Worm (Caenorhabditis elegans): ENCODE measurements around the gene W01D2.3.

W01D2.3 gene

ce11 chrII:14804259-14804899 lies at the start of gene W01D2.3:
TSS of gene W01D2.3 (minus strand) at chrII:14804309.
- TF ChIP-seq ztf-11 (tag; optimal IDR thresholded peaks at IDR 0.05) (no peak), ceh-82 (tag; optimal IDR thresholded peaks at IDR 0.05) (peak; percentile 46), egl-5 (tag; optimal IDR thresholded peaks at IDR 0.05) (peak; percentile 1), nhr-77 (tag; optimal IDR thresholded peaks at IDR 0.05) (peak; percentile 91), nfya-1 (tag; optimal IDR thresholded peaks at IDR 0.05; ENCODE audit: insufficient read depth) (peak; percentile 56), skn-1 (tag; optimal IDR thresholded peaks at IDR 0.05) (peak; percentile 35), ama-1 (optimal IDR thresholded peaks at IDR 0.05) (no peak), elt-2 (tag; optimal IDR thresholded peaks at IDR 0.05) (peak; percentile 43), ztf-4 (tag; optimal IDR thresholded peaks at IDR 0.05) (peak; percentile 81), lin-39 (tag; optimal IDR thresholded peaks at IDR 0.05) (peak; percentile 41), nhr-43 (tag; optimal IDR thresholded peaks at IDR 0.05; ENCODE audit: poor library complexity, severe bottlenecking) (peak; percentile 75), elt-3 (tag; optimal IDR thresholded peaks at IDR 0.05) (no peak), jun-1 (tag; optimal IDR thresholded peaks at IDR 0.05) (peak; percentile 47), snpc-4 (tag; optimal IDR thresholded peaks at IDR 0.05) (peak; percentile 98), nhr-237 (tag; optimal IDR thresholded peaks at IDR 0.05) (peak; percentile 2), pha-4 (tag; optimal IDR thresholded peaks at IDR 0.05) (peak; percentile 42), fkh-2 (tag; optimal IDR thresholded peaks at IDR 0.05) (no peak), mdl-1 (tag; optimal IDR thresholded peaks at IDR 0.05) (no peak), unc-39 (tag; optimal IDR thresholded peaks at IDR 0.05) (no peak), unc-62 (GFP tag; optimal IDR thresholded peaks at IDR 0.05) (no peak), sea-2 (GFP tag; optimal IDR thresholded peaks at IDR 0.05) (peak; percentile 52), eor-1 (tag; optimal IDR thresholded peaks at IDR 0.05) (peak in 1 of 2 experiments; percentile 10), nhr-25 (tag; optimal IDR thresholded peaks at IDR 0.05) (peak; percentile 89), lsy-12 (tag; optimal IDR thresholded peaks at IDR 0.05) (peak; percentile 64), aly-2 (tag; optimal IDR thresholded peaks at IDR 0.05) (peak; percentile 64), tbx-2 (tag; optimal IDR thresholded peaks at IDR 0.05) (peak; percentile 49), hmg-11 (tag; optimal IDR thresholded peaks at IDR 0.05) (peak; percentile 77), nhr-23 (tag; optimal IDR thresholded peaks at IDR 0.05) (peak; percentile 44), daf-12 (tag; optimal IDR thresholded peaks at IDR 0.05) (no peak), R02D3.7 (tag; optimal IDR thresholded peaks at IDR 0.05) (no peak), ceh-28 (tag; optimal IDR thresholded peaks at IDR 0.05) (peak; percentile 80)

ce11 chrII:14851483-14851882 lies 47.4 kb upstream of the W01D2.3 start, which contains the start of gene R05H10.1:
TSS of gene R05H10.1 (plus strand) at chrII:14851816.
- TF ChIP-seq nfya-1 (tag; optimal IDR thresholded peaks at IDR 0.05; ENCODE audit: insufficient read depth) (no peak), fkh-2 (tag; optimal IDR thresholded peaks at IDR 0.05) (no peak), lsy-12 (tag; optimal IDR thresholded peaks at IDR 0.05) (no peak), egl-27 (tag; optimal IDR thresholded peaks at IDR 0.05) (no peak), hmg-11 (tag; optimal IDR thresholded peaks at IDR 0.05) (no peak), skn-1 (tag; optimal IDR thresholded peaks at IDR 0.05) (no peak), mml-1 (tag; optimal IDR thresholded peaks at IDR 0.05) (no peak), aly-2 (tag; optimal IDR thresholded peaks at IDR 0.05) (no peak), nhr-43 (tag; optimal IDR thresholded peaks at IDR 0.05; ENCODE audit: poor library complexity, severe bottlenecking) (no peak), unc-62 (GFP tag; optimal IDR thresholded peaks at IDR 0.05) (no peak), ceh-82 (tag; optimal IDR thresholded peaks at IDR 0.05) (no peak), nhr-25 (tag; optimal IDR thresholded peaks at IDR 0.05) (no peak), nhr-23 (tag; optimal IDR thresholded peaks at IDR 0.05) (no peak), ztf-11 (tag; optimal IDR thresholded peaks at IDR 0.05) (no peak), ZK546.5 (tag; optimal IDR thresholded peaks at IDR 0.05) (no peak)

ce11 chrII:14849897-14850296 lies 45.8 kb upstream of the W01D2.3 start:
- TF ChIP-seq snpc-4 (tag; optimal IDR thresholded peaks at IDR 0.05) (no peak), ama-1 (optimal IDR thresholded peaks at IDR 0.05) (no peak), unc-62 (GFP tag; optimal IDR thresholded peaks at IDR 0.05) (no peak), nhr-76 (tag; optimal IDR thresholded peaks at IDR 0.05) (no peak)

ce11 chrII:14844253-14844652 lies 40.1 kb upstream of the W01D2.3 start:
- TF ChIP-seq zag-1 (tag; optimal IDR thresholded peaks at IDR 0.05) (no peak), nhr-76 (tag; optimal IDR thresholded peaks at IDR 0.05) (no peak), elt-3 (tag; optimal IDR thresholded peaks at IDR 0.05) (peak in 2 of 3 experiments; percentile 0 to 49), nhr-237 (tag; optimal IDR thresholded peaks at IDR 0.05) (no peak), ZK546.5 (tag; optimal IDR thresholded peaks at IDR 0.05) (no peak), nhr-23 (tag; optimal IDR thresholded peaks at IDR 0.05) (peak; percentile 92), ceh-28 (tag; optimal IDR thresholded peaks at IDR 0.05) (no peak), mdl-1 (tag; optimal IDR thresholded peaks at IDR 0.05) (no peak), nfya-1 (tag; optimal IDR thresholded peaks at IDR 0.05; ENCODE audit: insufficient read depth) (no peak), egl-27 (tag; optimal IDR thresholded peaks at IDR 0.05) (no peak), pha-4 (tag; optimal IDR thresholded peaks at IDR 0.05) (no peak)

Data from whole organism, L3 larva.